Comparison of ENCODE assay signal across 4 worm cellular contexts in the genomic region with DNA sequence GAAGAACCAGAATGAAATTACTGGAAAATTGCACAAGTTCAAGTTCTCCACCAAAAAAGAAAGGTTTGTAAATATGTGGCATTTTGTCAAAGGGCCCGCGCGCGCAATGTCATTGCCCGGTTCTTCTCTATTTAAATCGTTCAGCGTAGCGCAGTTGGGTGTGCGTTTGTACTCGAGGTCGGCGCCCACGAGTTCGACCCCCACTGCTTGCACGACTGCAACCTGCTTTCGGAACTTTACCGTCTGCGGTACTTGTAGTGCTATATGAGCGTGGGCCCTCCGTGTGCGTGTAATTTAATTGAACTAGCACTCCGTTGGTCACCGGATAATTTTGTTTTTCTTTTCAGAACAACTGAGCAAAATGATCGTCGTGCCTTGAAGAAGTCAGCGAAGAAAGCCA.
TF ChIP-seq lines count a peak whose summit lies in the region.

No protein-coding gene starts in this region.

TF ChIP-seq in whole organism, L2 larva, 48 proteins besides CTCF, POLR2A, EP300 and RAD21 (continues in another document):
- TF ChIP-seq sma-3 (GFP tag; optimal IDR thresholded peaks at IDR 0.05; lab: Kevin White, UChicago) = peak; percentile 76
- TF ChIP-seq Y55F3AM.14 (GFP tag; optimal IDR thresholded peaks at IDR 0.05; lab: Kevin White, UChicago) = peak; percentile 75
- TF ChIP-seq blmp-1 (tag; optimal IDR thresholded peaks at IDR 0.05; lab: Kevin White, UChicago; ENCODE audit: insufficient read depth) = peak; percentile 55
- TF ChIP-seq nhr-21 (tag; optimal IDR thresholded peaks at IDR 0.05; lab: Kevin White, UChicago) = peak; percentile 52
- peak; percentile 30 for TF ChIP-seq nhr-77 (tag; optimal IDR thresholded peaks at IDR 0.05; lab: Kevin White, UChicago)
- no peak for TF ChIP-seq unc-39 (tag; optimal IDR thresholded peaks at IDR 0.05; lab: Kevin White, UChicago)
- TF ChIP-seq nhr-11 (tag; optimal IDR thresholded peaks at IDR 0.05; lab: Kevin White, UChicago) = no peak
- peak; percentile 62 for TF ChIP-seq lin-13 (GFP tag; optimal IDR thresholded peaks at IDR 0.05; lab: Kevin White, UChicago)
- peak; percentile 36 for TF ChIP-seq zag-1 (tag; optimal IDR thresholded peaks at IDR 0.05; lab: Kevin White, UChicago)
- TF ChIP-seq ztf-4 (tag; optimal IDR thresholded peaks at IDR 0.05; lab: Kevin White, UChicago) = no peak
- peak; percentile 67 for TF ChIP-seq sma-9 (GFP tag; optimal IDR thresholded peaks at IDR 0.05; lab: Kevin White, UChicago)
- no peak for TF ChIP-seq sma-9 (tag; optimal IDR thresholded peaks at IDR 0.05; lab: Kevin White, UChicago)
- TF ChIP-seq mdl-1 (tag; optimal IDR thresholded peaks at IDR 0.05; lab: Kevin White, UChicago) = peak in 1 of 2 experiments; percentile 57
- peak; percentile 79 for TF ChIP-seq ceh-16 (tag; optimal IDR thresholded peaks at IDR 0.05; lab: Kevin White, UChicago)
- TF ChIP-seq C34F6.9 (tag; optimal IDR thresholded peaks at IDR 0.05; lab: Kevin White, UChicago) = peak; percentile 64
- peak; percentile 53 for TF ChIP-seq sem-4 (tag; optimal IDR thresholded peaks at IDR 0.05; lab: Kevin White, UChicago)
- peak; percentile 49 for TF ChIP-seq egl-27 (tag; optimal IDR thresholded peaks at IDR 0.05; lab: Kevin White, UChicago)
- peak; percentile 37 for TF ChIP-seq ceh-82 (tag; optimal IDR thresholded peaks at IDR 0.05; lab: Kevin White, UChicago)
- peak; percentile 26 to 59 for TF ChIP-seq lsy-2 (tag; optimal IDR thresholded peaks at IDR 0.05; lab: Kevin White, UChicago)
- no peak for TF ChIP-seq lin-39 (tag; optimal IDR thresholded peaks at IDR 0.05; lab: Kevin White, UChicago)
- peak; percentile 50 for TF ChIP-seq nhr-25 (tag; optimal IDR thresholded peaks at IDR 0.05; lab: Kevin White, UChicago)
- no peak for TF ChIP-seq elt-1 (tag; optimal IDR thresholded peaks at IDR 0.05; lab: Kevin White, UChicago)

TF ChIP-seq in whole organism, L4 larva, 104 proteins besides CTCF, POLR2A, EP300 and RAD21 (continues in another document):
- peak; percentile 71 for TF ChIP-seq lir-3 (tag; optimal IDR thresholded peaks at IDR 0.05; lab: Kevin White, UChicago)
- TF ChIP-seq dmd-6 (GFP tag; IDR thresholded peaks at IDR 0.05; lab: Robert Waterston, UW) = peak; percentile 66
- no peak for TF ChIP-seq nhr-10 (tag; optimal IDR thresholded peaks at IDR 0.05; lab: Kevin White, UChicago)
- TF ChIP-seq unc-130 (GFP tag; optimal IDR thresholded peaks at IDR 0.05; lab: Kevin White, UChicago) = peak; percentile 71
- no peak for TF ChIP-seq T20F7.1 (GFP tag; optimal IDR thresholded peaks at IDR 0.05; lab: Kevin White, UChicago)
- TF ChIP-seq hmg-1.1 (GFP tag; IDR thresholded peaks at IDR 0.05; lab: Robert Waterston, UW) = peak; percentile 87
- TF ChIP-seq ces-1 (GFP tag; optimal IDR thresholded peaks at IDR 0.05; lab: Kevin White, UChicago) = no peak
- peak; percentile 77 for TF ChIP-seq lin-13 (GFP tag; optimal IDR thresholded peaks at IDR 0.05; lab: Kevin White, UChicago)
- peak; percentile 92 for TF ChIP-seq snpc-1.2 (GFP tag; IDR thresholded peaks at IDR 0.05; lab: Robert Waterston, UW)
- no peak for TF ChIP-seq cey-2 (tag; optimal IDR thresholded peaks at IDR 0.05; lab: Kevin White, UChicago; ENCODE audit: borderline replicate concordance, insufficient read depth)
- no peak for TF ChIP-seq ceh-32 (tag; optimal IDR thresholded peaks at IDR 0.05; lab: Kevin White, UChicago; ENCODE audit: poor library complexity)
- TF ChIP-seq nhr-77 (tag; optimal IDR thresholded peaks at IDR 0.05; lab: Kevin White, UChicago) = peak; percentile 43
- TF ChIP-seq dve-1 (tag; optimal IDR thresholded peaks at IDR 0.05; lab: Kevin White, UChicago; ENCODE audit: insufficient read depth) = peak; percentile 74
- peak; percentile 61 for TF ChIP-seq F37D6.2 (tag; optimal IDR thresholded peaks at IDR 0.05; lab: Kevin White, UChicago)
- TF ChIP-seq hlh-11 (tag; optimal IDR thresholded peaks at IDR 0.05; lab: Kevin White, UChicago) = peak; percentile 70
- TF ChIP-seq daf-19 (GFP tag; conservative IDR thresholded peaks at IDR 0.05; lab: Robert Waterston, UW) = peak; percentile 55; the same call in 1 of the 2 replicates
- peak; percentile 14 for TF ChIP-seq aly-2 (tag; optimal IDR thresholded peaks at IDR 0.05; lab: Kevin White, UChicago)
- TF ChIP-seq zfp-3 (GFP tag; conservative IDR thresholded peaks at IDR 0.05; lab: Robert Waterston, UW) = peak; percentile 79; the same call in 1 of the 2 replicates
- TF ChIP-seq ceh-20 (GFP tag; IDR thresholded peaks at IDR 0.05; lab: Robert Waterston, UW) = peak; percentile 86
- TF ChIP-seq lin-1 (GFP tag; IDR thresholded peaks at IDR 0.05; lab: Robert Waterston, UW) = peak; percentile 64
- TF ChIP-seq lsy-2 (tag; optimal IDR thresholded peaks at IDR 0.05; lab: Kevin White, UChicago) = peak in 1 of 2 experiments; percentile 61

TF ChIP-seq in whole organism, late embryonic, 69 proteins besides CTCF, POLR2A, EP300 and RAD21 (continues in another document):
- TF ChIP-seq ceh-34 (tag; optimal IDR thresholded peaks at IDR 0.05; lab: Kevin White, UChicago) = peak; percentile 38
- TF ChIP-seq elt-4 (tag; optimal IDR thresholded peaks at IDR 0.05; lab: Kevin White, UChicago) = no peak
- peak; percentile 71 for TF ChIP-seq zip-5 (tag; optimal IDR thresholded peaks at IDR 0.05; lab: Kevin White, UChicago)
- TF ChIP-seq hlh-15 (tag; optimal IDR thresholded peaks at IDR 0.05; lab: Kevin White, UChicago) = peak; percentile 38
- peak; percentile 4 for TF ChIP-seq mec-3 (tag; optimal IDR thresholded peaks at IDR 0.05; lab: Kevin White, UChicago; ENCODE audit: borderline replicate concordance)
- TF ChIP-seq nhr-11 (tag; optimal IDR thresholded peaks at IDR 0.05; lab: Kevin White, UChicago) = no peak
- no peak for TF ChIP-seq ama-1 (optimal IDR thresholded peaks at IDR 0.05; lab: Kevin White, UChicago)
- no peak for TF ChIP-seq dve-1 (tag; optimal IDR thresholded peaks at IDR 0.05; lab: Kevin White, UChicago)
- no peak for TF ChIP-seq rnt-1 (tag; optimal IDR thresholded peaks at IDR 0.05; lab: Kevin White, UChicago)
- peak; percentile 66 for TF ChIP-seq sdc-2 (tag; optimal IDR thresholded peaks at IDR 0.05; lab: Kevin White, UChicago)
- no peak for TF ChIP-seq unc-3 (GFP tag; conservative IDR thresholded peaks at IDR 0.05; lab: Robert Waterston, UW)
- peak; percentile 4 for TF ChIP-seq unc-3 (tag; optimal IDR thresholded peaks at IDR 0.05; lab: Kevin White, UChicago)
- no peak for TF ChIP-seq unc-55 (GFP tag; optimal IDR thresholded peaks at IDR 0.05; lab: Kevin White, UChicago)
- no peak for TF ChIP-seq F13H6.1 (tag; optimal IDR thresholded peaks at IDR 0.05; lab: Kevin White, UChicago)
- TF ChIP-seq pqm-1 (tag; optimal IDR thresholded peaks at IDR 0.05; lab: Kevin White, UChicago) = no peak
- TF ChIP-seq ceh-18 (tag; optimal IDR thresholded peaks at IDR 0.05; lab: Kevin White, UChicago) = peak; percentile 19
- peak; percentile 51 for TF ChIP-seq K02D7.2 (tag; optimal IDR thresholded peaks at IDR 0.05; lab: Kevin White, UChicago)
- TF ChIP-seq ceh-22 (tag; optimal IDR thresholded peaks at IDR 0.05; lab: Kevin White, UChicago) = no peak
- TF ChIP-seq pha-2 (tag; optimal IDR thresholded peaks at IDR 0.05; lab: Kevin White, UChicago) = peak; percentile 60
- TF ChIP-seq K09A11.1 (tag; optimal IDR thresholded peaks at IDR 0.05; lab: Kevin White, UChicago; ENCODE audit: insufficient read depth) = peak; percentile 12
- TF ChIP-seq T23F11.4 (GFP tag; optimal IDR thresholded peaks at IDR 0.05; lab: Kevin White, UChicago) = peak; percentile 66
- no peak for TF ChIP-seq pha-4 (tag; optimal IDR thresholded peaks at IDR 0.05; lab: Kevin White, UChicago)
- peak; percentile 59 for TF ChIP-seq C08G9.2 (tag; optimal IDR thresholded peaks at IDR 0.05; lab: Kevin White, UChicago)
- TF ChIP-seq hlh-8 (tag; optimal IDR thresholded peaks at IDR 0.05; lab: Kevin White, UChicago) = no peak

TF ChIP-seq in whole organism, mixed stage, embryonic, 35 proteins besides CTCF, POLR2A, EP300 and RAD21:
- TF ChIP-seq ham-2 (GFP tag; optimal IDR thresholded peaks at IDR 0.05; lab: Kevin White, UChicago) (peak; percentile 88), mep-1 (tag; optimal IDR thresholded peaks at IDR 0.05; lab: Kevin White, UChicago) (no peak), flh-1 (GFP tag; optimal IDR thresholded peaks at IDR 0.05; lab: Kevin White, UChicago) (peak; percentile 25), unc-120 (tag; optimal IDR thresholded peaks at IDR 0.05; lab: Kevin White, UChicago; ENCODE audit: poor library complexity, severe bottlenecking) (peak; percentile 57), mls-2 (tag; optimal IDR thresholded peaks at IDR 0.05; lab: Kevin White, UChicago) (peak; percentile 84), ceh-43 (GFP tag; optimal IDR thresholded peaks at IDR 0.05; lab: Kevin White, UChicago) (peak; percentile 62), cnd-1 (tag; optimal IDR thresholded peaks at IDR 0.05; lab: Kevin White, UChicago) (peak; percentile 77), sptf-1 (tag; optimal IDR thresholded peaks at IDR 0.05; lab: Kevin White, UChicago) (peak; percentile 83), sem-2 (GFP tag; optimal IDR thresholded peaks at IDR 0.05; lab: Kevin White, UChicago) (peak; percentile 42), elt-1 (tag; optimal IDR thresholded peaks at IDR 0.05; lab: Kevin White, UChicago; ENCODE audit: borderline replicate concordance, insufficient read depth) (peak; percentile 23), pha-4 (tag; optimal IDR thresholded peaks at IDR 0.05; lab: Kevin White, UChicago) (peak; percentile 65), snpc-4 (tag; optimal IDR thresholded peaks at IDR 0.05; lab: Kevin White, UChicago) (no peak), drap-1 (GFP tag; optimal IDR thresholded peaks at IDR 0.05; lab: Kevin White, UChicago) (peak; percentile 75), M03D4.4 (tag; optimal IDR thresholded peaks at IDR 0.05; lab: Kevin White, UChicago) (peak; percentile 82), ceh-83 (GFP tag; optimal IDR thresholded peaks at IDR 0.05; lab: Kevin White, UChicago) (peak; percentile 80), lin-32 (GFP tag; optimal IDR thresholded peaks at IDR 0.05; lab: Kevin White, UChicago) (peak; percentile 68), tbx-8 (GFP tag; optimal IDR thresholded peaks at IDR 0.05; lab: Kevin White, UChicago) (peak; percentile 77), ceh-39 (tag; optimal IDR thresholded peaks at IDR 0.05; lab: Kevin White, UChicago) (no peak), elt-3 (tag; optimal IDR thresholded peaks at IDR 0.05; lab: Kevin White, UChicago) (no peak), blmp-1 (tag; optimal IDR thresholded peaks at IDR 0.05; lab: Kevin White, UChicago) (no peak), nhr-28 (tag; optimal IDR thresholded peaks at IDR 0.05; lab: Kevin White, UChicago) (no peak)
